Worm (Caenorhabditis elegans) whole organism, late embryonic: ENCODE data around the gene dos-2.

ENCODE experiments used
- ceh-19 ChIP-seq: fragments of 200-800 bp; sonication (Bioruptor generic); optimal IDR thresholded peaks from 2 replicates; lab custom pipeline; 2018; ENCODE audit warnings: mild to moderate bottlenecking, missing genetic modification characterization, missing compliant biosample characterization
- ceh-30 ChIP-seq: fragments of 150-350 bp; optimal IDR thresholded peaks from 2 replicates; lab custom pipeline; 2014; ENCODE audit warnings: missing biosample characterization, missing genetic modification characterization
- ceh-6 ChIP-seq: fragments of 200-800 bp; sonication (Bioruptor generic); optimal IDR thresholded peaks from 2 replicates; lab custom pipeline; 2018; ENCODE audit warnings: mild to moderate bottlenecking, missing genetic modification characterization, missing compliant biosample characterization
- elt-2 ChIP-seq: sonication (generic microtip); optimal IDR thresholded peaks from 2 replicates; lab custom pipeline; 2016; ENCODE audit warnings: missing genetic modification reagents, missing genetic modification characterization, missing compliant biosample characterization
- hlh-15 ChIP-seq: sonication (generic microtip); optimal IDR thresholded peaks from 2 replicates; lab custom pipeline; 2016; ENCODE audit warnings: missing genetic modification characterization, missing compliant biosample characterization
- lin-11 ChIP-seq: fragments of 200-800 bp; sonication (Bioruptor generic); optimal IDR thresholded peaks from 2 replicates; lab custom pipeline; 2018; ENCODE audit warnings: mild to moderate bottlenecking, missing genetic modification characterization, missing compliant biosample characterization
- odd-2 ChIP-seq: sonication (generic microtip); optimal IDR thresholded peaks from 2 replicates; lab custom pipeline; 2017; ENCODE audit warnings: antibody characterized with exemption, mild to moderate bottlenecking, missing genetic modification characterization, missing compliant biosample characterization
- pag-3 ChIP-seq: sonication (generic microtip); optimal IDR thresholded peaks from 2 replicates; lab custom pipeline; 2016; ENCODE audit warnings: missing compliant biosample characterization, missing genetic modification characterization, borderline replicate concordance
- pros-1 ChIP-seq: fragments of 150-350 bp; optimal IDR thresholded peaks from 2 replicates; lab custom pipeline; 2014; ENCODE audit warnings: missing biosample characterization, missing genetic modification reagents, missing genetic modification characterization
- sdc-2 ChIP-seq: sonication (generic microtip); optimal IDR thresholded peaks from 2 replicates; lab custom pipeline; 2016; ENCODE audit warnings: missing genotype, missing genetic modification characterization, missing compliant biosample characterization
- sox-2 ChIP-seq: fragments of 200-800 bp; sonication (Bioruptor generic); IDR thresholded peaks from 2 replicates; pipeline ENCODE4 v1.3.6; 2022; ENCODE audit warnings: missing genetic modification reagents, missing genetic modification characterization, missing compliant biosample characterization
- sox-4 ChIP-seq: sonication (generic microtip); optimal IDR thresholded peaks from 2 replicates; lab custom pipeline; 2017; ENCODE audit warnings: mild to moderate bottlenecking, missing genetic modification characterization, inconsistent platforms, missing compliant biosample characterization
- unc-3 ChIP-seq, 2 experiments: fragments of 200-800 bp in 1 of 2; sonication (Bioruptor generic) in 1 of 2; sonication (generic microtip) in 1 of 2; conservative IDR thresholded peaks in 1 of 2; optimal IDR thresholded peaks in 1 of 2; 2 replicates each; pipeline versions ENCODE4 v1.3.6 to Lab custom; 2016 to 2022; ENCODE audit warnings: missing compliant biosample characterization in 2 of 2, missing genetic modification characterization in 2 of 2, missing genetic modification reagents in 1 of 2

DNA sequence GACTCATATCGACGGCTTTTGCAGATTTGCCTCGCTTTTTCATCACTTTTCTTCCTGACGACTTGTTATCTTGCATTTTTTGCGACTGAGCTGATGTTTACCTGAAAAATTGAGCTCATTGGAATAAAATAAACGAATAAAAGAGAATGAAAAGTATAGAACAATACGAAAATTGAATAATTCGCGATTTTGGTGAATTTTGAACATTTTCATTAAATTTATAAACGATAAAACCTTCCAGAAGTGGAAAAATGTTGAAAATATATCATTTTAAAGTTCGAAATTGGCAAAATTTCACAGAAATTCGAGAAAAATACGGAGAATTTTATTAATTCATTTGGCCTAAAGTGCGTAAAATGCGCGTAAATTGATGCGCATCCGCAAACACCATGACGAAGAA is 42.4 kb upstream of the dos-2 start, which contains the start of gene Y14H12B.2:
- TF ChIP-seq pros-1 (tag; lab: Kevin White, UChicago) (no peak), ceh-30 (tag; lab: Kevin White, UChicago) (no peak), odd-2 (tag; lab: Kevin White, UChicago) (no peak), hlh-15 (no peak), ceh-19 (GFP tag; lab: Kevin White, UChicago) (no peak), sox-4 (tag; lab: Kevin White, UChicago) (no peak), lin-11 (tag; lab: Kevin White, UChicago) (no peak), sox-2 (GFP tag; lab: Robert Waterston, UW) (no peak), elt-2 (no peak), pag-3 (tag; lab: Kevin White, UChicago) (no peak), sdc-2 (tag; lab: Kevin White, UChicago) (no peak), unc-3 (GFP tag; conservative IDR thresholded peaks at IDR 0.05; lab: Robert Waterston, UW) (no peak), unc-3 (tag; optimal IDR thresholded peaks at IDR 0.05; lab: Kevin White, UChicago) (no peak), ceh-6 (no peak)
